Worm (Caenorhabditis elegans): ENCODE measurements around the gene B0361.3.

The B0361.3 gene

ce11 chrIII:7273718-7274117, 7.5 kb upstream of the B0361.3 start:
- no peak for TF ChIP-seq cnd-1 (tag; optimal IDR thresholded peaks at IDR 0.05)
- no peak for TF ChIP-seq sem-2 (GFP tag; optimal IDR thresholded peaks at IDR 0.05)
- TF ChIP-seq snpc-4 (tag; optimal IDR thresholded peaks at IDR 0.05): no peak
- no peak for TF ChIP-seq hlh-1 (tag; optimal IDR thresholded peaks at IDR 0.05)
- TF ChIP-seq mls-2 (tag; optimal IDR thresholded peaks at IDR 0.05): no peak

DNA sequence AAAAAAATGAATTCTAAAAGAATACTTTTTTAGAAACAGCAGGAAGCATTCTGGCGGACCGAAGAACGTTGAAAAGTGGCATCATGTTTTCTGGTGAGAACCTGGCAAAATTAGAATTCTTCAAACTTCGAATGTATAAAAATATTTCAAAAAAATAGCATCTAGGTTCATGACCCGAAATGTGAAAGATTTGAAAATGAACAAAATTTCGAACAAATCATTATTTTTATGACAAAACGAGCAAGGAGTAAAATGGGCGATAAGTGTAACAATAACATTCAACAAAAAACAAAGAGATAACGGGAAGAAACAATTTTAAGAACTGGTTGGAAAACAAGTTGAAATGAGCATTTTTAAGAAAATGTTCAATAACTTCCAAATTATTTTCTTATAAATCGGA, 6.0 kb upstream of the B0361.3 start, which contains the start of gene psd-1:
Gene psd-1 (minus strand): TSS at position 101 of the 400 bp plus-strand sequence.
- no peak for TF ChIP-seq unc-39 (tag; optimal IDR thresholded peaks at IDR 0.05)
- no peak for TF ChIP-seq sem-2 (GFP tag; optimal IDR thresholded peaks at IDR 0.05)
- no peak for TF ChIP-seq lin-32 (GFP tag; optimal IDR thresholded peaks at IDR 0.05)
- no peak for TF ChIP-seq elt-3 (tag; optimal IDR thresholded peaks at IDR 0.05)
- no peak for TF ChIP-seq zip-8 (tag; optimal IDR thresholded peaks at IDR 0.05)
- TF ChIP-seq tbx-8 (GFP tag; optimal IDR thresholded peaks at IDR 0.05): no peak
- TF ChIP-seq bed-3 (GFP tag; optimal IDR thresholded peaks at IDR 0.05): no peak
- TF ChIP-seq mls-2 (tag; optimal IDR thresholded peaks at IDR 0.05): no peak
- no peak for TF ChIP-seq mep-1 (tag; optimal IDR thresholded peaks at IDR 0.05)
- no peak for TF ChIP-seq elt-1 (tag; optimal IDR thresholded peaks at IDR 0.05; ENCODE audit: borderline replicate concordance, insufficient read depth)
- no peak for TF ChIP-seq ces-1 (GFP tag; optimal IDR thresholded peaks at IDR 0.05)
- TF ChIP-seq blmp-1 (tag; optimal IDR thresholded peaks at IDR 0.05): no peak
- TF ChIP-seq pha-4 (tag; optimal IDR thresholded peaks at IDR 0.05): no peak
- TF ChIP-seq lin-13 (tag; optimal IDR thresholded peaks at IDR 0.05): no peak
- no peak for TF ChIP-seq ceh-39 (tag; optimal IDR thresholded peaks at IDR 0.05)
- TF ChIP-seq flh-1 (GFP tag; optimal IDR thresholded peaks at IDR 0.05): no peak
- TF ChIP-seq M03D4.4 (tag; optimal IDR thresholded peaks at IDR 0.05): no peak
- no peak for TF ChIP-seq unc-120 (tag; optimal IDR thresholded peaks at IDR 0.05; ENCODE audit: poor library complexity, severe bottlenecking)
- TF ChIP-seq unc-62 (GFP tag; optimal IDR thresholded peaks at IDR 0.05): no peak

DNA sequence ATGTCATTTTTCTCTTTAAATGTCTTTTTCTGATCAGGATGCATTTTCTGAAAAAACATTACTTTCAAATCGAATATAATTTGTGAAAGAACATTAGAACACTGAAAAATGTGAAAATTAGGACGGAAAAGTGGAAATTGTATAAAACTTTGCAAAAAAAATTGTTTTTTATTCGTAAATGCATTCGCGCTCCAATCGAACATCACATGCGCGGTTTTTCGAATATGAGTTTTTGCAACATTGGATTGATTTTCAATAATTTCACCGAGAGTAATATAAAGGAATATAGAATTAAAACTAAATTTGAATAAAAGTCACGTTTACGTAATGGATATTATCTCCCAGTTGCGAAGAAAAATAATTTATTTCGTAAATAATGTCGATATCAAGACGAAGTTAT, 4.0 kb upstream of the B0361.3 start, which contains the start of the genes spot-1 and B0361.11:
Gene spot-1 (minus strand): TSS at position 47 of the 400 bp plus-strand sequence.
Gene B0361.11 (plus strand): TSS at position 372 of the 400 bp plus-strand sequence.
- peak; percentile 75 for TF ChIP-seq lsy-2 (tag; optimal IDR thresholded peaks at IDR 0.05)
- TF ChIP-seq nhr-28 (tag; optimal IDR thresholded peaks at IDR 0.05): no peak
- TF ChIP-seq hlh-1 (tag; optimal IDR thresholded peaks at IDR 0.05): no peak
- peak; percentile 78 for TF ChIP-seq mep-1 (tag; optimal IDR thresholded peaks at IDR 0.05)
- no peak for TF ChIP-seq unc-39 (tag; optimal IDR thresholded peaks at IDR 0.05)
- no peak for TF ChIP-seq elt-1 (tag; optimal IDR thresholded peaks at IDR 0.05; ENCODE audit: borderline replicate concordance, insufficient read depth)
- no peak for TF ChIP-seq cnd-1 (tag; optimal IDR thresholded peaks at IDR 0.05)
- no peak for TF ChIP-seq zip-8 (tag; optimal IDR thresholded peaks at IDR 0.05)
- TF ChIP-seq bed-3 (GFP tag; optimal IDR thresholded peaks at IDR 0.05): no peak
- no peak for TF ChIP-seq pha-4 (tag; optimal IDR thresholded peaks at IDR 0.05)
- no peak for TF ChIP-seq lin-32 (GFP tag; optimal IDR thresholded peaks at IDR 0.05)
- TF ChIP-seq nhr-12 (tag; optimal IDR thresholded peaks at IDR 0.05): no peak
- no peak for TF ChIP-seq mls-2 (tag; optimal IDR thresholded peaks at IDR 0.05)
- TF ChIP-seq elt-3 (tag; optimal IDR thresholded peaks at IDR 0.05): no peak
- TF ChIP-seq tbx-8 (GFP tag; optimal IDR thresholded peaks at IDR 0.05): no peak
- no peak for TF ChIP-seq blmp-1 (tag; optimal IDR thresholded peaks at IDR 0.05)
- no peak for TF ChIP-seq flh-1 (GFP tag; optimal IDR thresholded peaks at IDR 0.05)
- TF ChIP-seq snpc-4 (tag; optimal IDR thresholded peaks at IDR 0.05): no peak
- no peak for TF ChIP-seq unc-62 (GFP tag; optimal IDR thresholded peaks at IDR 0.05)
- TF ChIP-seq ceh-43 (GFP tag; optimal IDR thresholded peaks at IDR 0.05): no peak
- TF ChIP-seq M03D4.4 (tag; optimal IDR thresholded peaks at IDR 0.05): no peak
- TF ChIP-seq sem-2 (GFP tag; optimal IDR thresholded peaks at IDR 0.05): no peak
- TF ChIP-seq mab-5 (tag; optimal IDR thresholded peaks at IDR 0.05): no peak
- no peak for TF ChIP-seq nhr-2 (tag; optimal IDR thresholded peaks at IDR 0.05)
- no peak for TF ChIP-seq ham-2 (GFP tag; optimal IDR thresholded peaks at IDR 0.05)
- no peak for TF ChIP-seq unc-120 (tag; optimal IDR thresholded peaks at IDR 0.05; ENCODE audit: poor library complexity, severe bottlenecking)
- TF ChIP-seq drap-1 (GFP tag; optimal IDR thresholded peaks at IDR 0.05): no peak
- TF ChIP-seq ceh-39 (tag; optimal IDR thresholded peaks at IDR 0.05): peak; percentile 45
- no peak for TF ChIP-seq nhr-76 (tag; optimal IDR thresholded peaks at IDR 0.05)
- TF ChIP-seq ceh-83 (GFP tag; optimal IDR thresholded peaks at IDR 0.05): no peak
- peak; percentile 10 for TF ChIP-seq sptf-1 (tag; optimal IDR thresholded peaks at IDR 0.05)
- no peak for TF ChIP-seq lin-13 (tag; optimal IDR thresholded peaks at IDR 0.05)
- TF ChIP-seq ztf-11 (tag; optimal IDR thresholded peaks at IDR 0.05): no peak
- peak; percentile 59 for TF ChIP-seq nhr-237 (tag; optimal IDR thresholded peaks at IDR 0.05)
- peak; percentile 38 for TF ChIP-seq ces-1 (GFP tag; optimal IDR thresholded peaks at IDR 0.05)
